Fruit fly (Drosophila melanogaster) whole organism, embryonic: ENCODE data around the gene Nph.

Source experiments
- Atf-2 ChIP-seq: fragments of 200-800 bp; sonication (Bioruptor generic); optimal IDR thresholded peaks from 2 replicates; lab custom pipeline; 2016; ENCODE audit warnings: missing biosample characterization, missing genetic modification characterization
- Atf3 ChIP-seq: fragments of 200-800 bp; sonication (Bioruptor generic); optimal IDR thresholded peaks from 3 replicates; lab custom pipeline; 2016; ENCODE audit warnings: missing biosample characterization, missing genetic modification characterization
- CG12299 ChIP-seq: fragments of 200-800 bp; sonication (Bioruptor generic); optimal IDR thresholded peaks from 2 replicates; lab custom pipeline; 2018; ENCODE audit warnings: missing biosample characterization, mild to moderate bottlenecking, missing genetic modification characterization
- CG13123 ChIP-seq: fragments of 200-800 bp; sonication (Bioruptor generic); optimal IDR thresholded peaks from 2 replicates; lab custom pipeline; 2016; ENCODE audit warnings: missing biosample characterization, missing genetic modification characterization
- CG14710 ChIP-seq: fragments of 200-800 bp; sonication (Bioruptor generic); optimal IDR thresholded peaks from 3 replicates; lab custom pipeline; 2019; ENCODE audit warnings: missing biosample characterization, mild to moderate bottlenecking, missing genetic modification characterization, moderate library complexity
- CG1603 ChIP-seq: fragments of 200-800 bp; sonication (Bioruptor generic); optimal IDR thresholded peaks from 2 replicates; lab custom pipeline; 2019; ENCODE audit warnings: missing biosample characterization, mild to moderate bottlenecking, missing genetic modification characterization, moderate library complexity
- CG17186 ChIP-seq: fragments of 200-800 bp; sonication (Bioruptor generic); optimal IDR thresholded peaks from 3 replicates; lab custom pipeline; 2017; ENCODE audit warnings: missing biosample characterization, missing genetic modification reagents, missing genetic modification characterization
- CG17361 ChIP-seq: fragments of 200-800 bp; sonication (Bioruptor generic); IDR thresholded peaks from 3 replicates; pipeline ENCODE4 v1.3.6; 2022; ENCODE audit warnings: missing biosample characterization, missing genetic modification characterization
- CG1792 ChIP-seq: fragments of 200-800 bp; sonication (Bioruptor generic); optimal IDR thresholded peaks from 2 replicates; lab custom pipeline; 2016; ENCODE audit warnings: missing biosample characterization, missing genetic modification characterization
- CG18764 ChIP-seq: fragments of 200-800 bp; sonication (Bioruptor generic); optimal IDR thresholded peaks from 3 replicates; lab custom pipeline; 2016; ENCODE audit warnings: missing biosample characterization, missing genetic modification characterization
- CG32767 ChIP-seq: fragments of 200-800 bp; sonication (Bioruptor generic); IDR thresholded peaks from 2 replicates; pipeline ENCODE4 v1.3.6; 2022; ENCODE audit warnings: missing biosample characterization, missing genetic modification characterization
- CG3281 ChIP-seq: fragments of 200-800 bp; sonication (Bioruptor generic); optimal IDR thresholded peaks from 3 replicates; lab custom pipeline; 2017; ENCODE audit warnings: missing biosample characterization, mild to moderate bottlenecking, missing genetic modification characterization
- CG34224 ChIP-seq: fragments of 200-800 bp; sonication (Bioruptor generic); IDR thresholded peaks from 3 replicates; pipeline ENCODE4 v1.3.6; 2022; ENCODE audit warnings: missing biosample characterization, missing genetic modification characterization; ENCODE audit not compliant: partially characterized antibody
- CG4282 ChIP-seq: fragments of 200-800 bp; sonication (Bioruptor generic); optimal IDR thresholded peaks from 2 replicates; lab custom pipeline; 2016; ENCODE audit warnings: missing biosample characterization, missing genetic modification characterization
- CG4360 ChIP-seq: fragments of 200-800 bp; sonication (Bioruptor generic); IDR thresholded peaks from 2 replicates; pipeline ENCODE4 v1.3.6; 2022; ENCODE audit warnings: missing biosample characterization, missing genetic modification characterization
- CG5245 ChIP-seq: fragments of 200-800 bp; sonication (Bioruptor generic); optimal IDR thresholded peaks from 3 replicates; lab custom pipeline; 2016; ENCODE audit warnings: missing biosample characterization, missing genetic modification characterization
- CG7745 ChIP-seq: fragments of 200-800 bp; sonication (Bioruptor generic); optimal IDR thresholded peaks from 2 replicates; lab custom pipeline; 2018; ENCODE audit warnings: missing biosample characterization, mild to moderate bottlenecking, missing genetic modification characterization, moderate library complexity
- CG7987 ChIP-seq: fragments of 200-800 bp; sonication (Bioruptor generic); optimal IDR thresholded peaks from 2 replicates; lab custom pipeline; 2018; ENCODE audit warnings: missing biosample characterization, mild to moderate bottlenecking, missing genetic modification characterization, moderate library complexity
- CG9215 ChIP-seq: fragments of 200-800 bp; sonication (Bioruptor generic); IDR thresholded peaks from 2 replicates; pipeline ENCODE4 v1.3.6; 2022; ENCODE audit warnings: missing biosample characterization, missing genetic modification characterization
- CrebB ChIP-seq: fragments of 200-800 bp; sonication (Bioruptor generic); optimal IDR thresholded peaks from 3 replicates; lab custom pipeline; 2018; ENCODE audit warnings: missing biosample characterization, mild to moderate bottlenecking, missing genetic modification characterization
- Dek ChIP-seq: fragments of 200-800 bp; sonication (Bioruptor generic); optimal IDR thresholded peaks from 3 replicates; lab custom pipeline; 2019; ENCODE audit warnings: missing biosample characterization, mild to moderate bottlenecking, missing genetic modification characterization, moderate library complexity
- Dfd ChIP-seq, 2 experiments: fragments of >200 bp; optimal IDR thresholded peaks; 2 replicates each; lab custom pipeline; 2017; ENCODE audit warnings: missing biosample characterization in 2 of 2, missing genetic modification characterization in 2 of 2
- Dip2 ChIP-seq: fragments of 200-800 bp; sonication (Bioruptor generic); IDR thresholded peaks from 2 replicates; pipeline ENCODE4 v1.3.6; 2022; ENCODE audit warnings: missing biosample characterization, missing genetic modification characterization
- Doc2 ChIP-seq: fragments of 200-800 bp; sonication (Bioruptor generic); IDR thresholded peaks from 2 replicates; pipeline ENCODE4 v1.3.6; 2022; ENCODE audit warnings: missing biosample characterization, missing genetic modification characterization
- HHEX ChIP-seq: fragments of 200-800 bp; sonication (Bioruptor generic); optimal IDR thresholded peaks from 3 replicates; lab custom pipeline; 2017; ENCODE audit warnings: missing biosample characterization, mild to moderate bottlenecking, missing genetic modification characterization, missing genetic modification reagents
- Hey ChIP-seq: fragments of 200-800 bp; sonication (Bioruptor generic); optimal IDR thresholded peaks from 3 replicates; lab custom pipeline; 2018; ENCODE audit warnings: missing biosample characterization, mild to moderate bottlenecking, missing genetic modification characterization
- Hmr ChIP-seq: fragments of 200-800 bp; sonication (Bioruptor generic); optimal IDR thresholded peaks from 3 replicates; lab custom pipeline; 2017; ENCODE audit warnings: mild to moderate bottlenecking, missing biosample characterization, missing genetic modification reagents, missing genetic modification characterization
- Kr ChIP-seq: fragments of 200-800 bp; sonication (Bioruptor generic); optimal IDR thresholded peaks from 2 replicates; lab custom pipeline; 2017; ENCODE audit warnings: missing biosample characterization, mild to moderate bottlenecking, missing genetic modification characterization
- Nf-YB ChIP-seq: fragments of 200-800 bp; sonication (Bioruptor generic); optimal IDR thresholded peaks from 3 replicates; lab custom pipeline; 2019; ENCODE audit warnings: missing biosample characterization, mild to moderate bottlenecking, missing genetic modification characterization, moderate library complexity
- Spps ChIP-seq: fragments of 200-800 bp; sonication (Bioruptor generic); optimal IDR thresholded peaks from 2 replicates; lab custom pipeline; 2018; ENCODE audit warnings: missing biosample characterization, mild to moderate bottlenecking, missing genetic modification characterization
- Vsx1 ChIP-seq: fragments of 200-800 bp; sonication (Bioruptor generic); optimal IDR thresholded peaks from 2 replicates; lab custom pipeline; 2017; ENCODE audit warnings: missing biosample characterization, mild to moderate bottlenecking, missing genetic modification characterization, missing genetic modification reagents
- YL-1 ChIP-seq: fragments of 200-800 bp; sonication (Bioruptor generic); optimal IDR thresholded peaks from 3 replicates; lab custom pipeline; 2017; ENCODE audit warnings: missing biosample characterization, mild to moderate bottlenecking, missing genetic modification characterization
- en ChIP-seq: fragments of 200-800 bp; sonication (Bioruptor generic); optimal IDR thresholded peaks from 2 replicates; lab custom pipeline; 2016; ENCODE audit warnings: missing biosample characterization, missing genetic modification characterization
- fd102C ChIP-seq: fragments of 200-800 bp; sonication (Bioruptor generic); optimal IDR thresholded peaks from 2 replicates; lab custom pipeline; 2018; ENCODE audit warnings: missing biosample characterization, mild to moderate bottlenecking, missing genetic modification characterization, moderate library complexity
- gsb ChIP-seq: fragments of 200-800 bp; sonication (Bioruptor generic); IDR thresholded peaks from 2 replicates; pipeline ENCODE4 v1.3.6; 2022; ENCODE audit warnings: missing biosample characterization, missing genetic modification characterization
- her ChIP-seq: fragments of 200-800 bp; sonication (Bioruptor generic); optimal IDR thresholded peaks from 2 replicates; lab custom pipeline; 2016; ENCODE audit warnings: missing biosample characterization, missing genetic modification characterization
- jumu ChIP-seq: fragments of 200-800 bp; sonication (Bioruptor generic); optimal IDR thresholded peaks from 3 replicates; lab custom pipeline; 2016; ENCODE audit warnings: missing biosample characterization, missing genetic modification characterization
- lola ChIP-seq, 3 experiments: fragments of >200 bp in 2 of 3; fragments of 200-800 bp in 1 of 3; sonication (Bioruptor generic) in 1 of 3; optimal IDR thresholded peaks; 2 replicates each; lab custom pipeline; 2017 to 2019; ENCODE audit warnings: missing biosample characterization in 3 of 3, missing genetic modification characterization in 3 of 3, mild to moderate bottlenecking in 1 of 3, moderate library complexity in 1 of 3
- luna ChIP-seq: fragments of 200-800 bp; sonication (Bioruptor generic); optimal IDR thresholded peaks from 2 replicates; lab custom pipeline; 2016; ENCODE audit warnings: missing biosample characterization, missing genetic modification characterization
- maf-S ChIP-seq: fragments of 200-800 bp; sonication (Bioruptor generic); optimal IDR thresholded peaks from 2 replicates; lab custom pipeline; 2016; ENCODE audit warnings: missing biosample characterization, missing genetic modification characterization
- otp ChIP-seq: fragments of 200-800 bp; sonication (Bioruptor generic); IDR thresholded peaks from 3 replicates; pipeline ENCODE4, ENCODE4 v1.3.6; 2022; ENCODE audit warnings: missing biosample characterization, missing genetic modification characterization
- pros ChIP-seq: fragments of 200-800 bp; sonication (Bioruptor generic); optimal IDR thresholded peaks from 3 replicates; lab custom pipeline; 2019; ENCODE audit warnings: missing biosample characterization, mild to moderate bottlenecking, missing genetic modification characterization, moderate library complexity
- row ChIP-seq: fragments of 200-800 bp; sonication (Bioruptor generic); IDR thresholded peaks from 3 replicates; pipeline ENCODE4 v1.3.6; 2022; ENCODE audit warnings: missing biosample characterization, missing genetic modification characterization
- scrt ChIP-seq: fragments of 200-800 bp; sonication (Bioruptor generic); optimal IDR thresholded peaks from 2 replicates; lab custom pipeline; 2018; ENCODE audit warnings: missing biosample characterization, mild to moderate bottlenecking, missing genetic modification characterization, moderate library complexity
- sens ChIP-seq: fragments of 200-800 bp; sonication (Bioruptor generic); peaks from one replicate; lab custom pipeline; 2016; ENCODE audit warnings: missing biosample characterization, missing genetic modification characterization
- stc ChIP-seq: fragments of 200-800 bp; sonication (Bioruptor generic); IDR thresholded peaks from 2 replicates; pipeline ENCODE4 v1.3.6; 2022; ENCODE audit warnings: missing biosample characterization, missing genetic modification characterization
- tgo ChIP-seq: fragments of 200-800 bp; sonication (Bioruptor generic); IDR thresholded peaks from 3 replicates; pipeline ENCODE4 v1.3.6; 2022; ENCODE audit warnings: missing biosample characterization, missing genetic modification characterization
- tna ChIP-seq: fragments of 200-800 bp; sonication (Bioruptor generic); IDR thresholded peaks from 2 replicates; pipeline ENCODE4 v1.3.6; 2022; ENCODE audit warnings: missing biosample characterization, missing genetic modification characterization; ENCODE audit not compliant: partially characterized antibody

Gene Nph

DNA sequence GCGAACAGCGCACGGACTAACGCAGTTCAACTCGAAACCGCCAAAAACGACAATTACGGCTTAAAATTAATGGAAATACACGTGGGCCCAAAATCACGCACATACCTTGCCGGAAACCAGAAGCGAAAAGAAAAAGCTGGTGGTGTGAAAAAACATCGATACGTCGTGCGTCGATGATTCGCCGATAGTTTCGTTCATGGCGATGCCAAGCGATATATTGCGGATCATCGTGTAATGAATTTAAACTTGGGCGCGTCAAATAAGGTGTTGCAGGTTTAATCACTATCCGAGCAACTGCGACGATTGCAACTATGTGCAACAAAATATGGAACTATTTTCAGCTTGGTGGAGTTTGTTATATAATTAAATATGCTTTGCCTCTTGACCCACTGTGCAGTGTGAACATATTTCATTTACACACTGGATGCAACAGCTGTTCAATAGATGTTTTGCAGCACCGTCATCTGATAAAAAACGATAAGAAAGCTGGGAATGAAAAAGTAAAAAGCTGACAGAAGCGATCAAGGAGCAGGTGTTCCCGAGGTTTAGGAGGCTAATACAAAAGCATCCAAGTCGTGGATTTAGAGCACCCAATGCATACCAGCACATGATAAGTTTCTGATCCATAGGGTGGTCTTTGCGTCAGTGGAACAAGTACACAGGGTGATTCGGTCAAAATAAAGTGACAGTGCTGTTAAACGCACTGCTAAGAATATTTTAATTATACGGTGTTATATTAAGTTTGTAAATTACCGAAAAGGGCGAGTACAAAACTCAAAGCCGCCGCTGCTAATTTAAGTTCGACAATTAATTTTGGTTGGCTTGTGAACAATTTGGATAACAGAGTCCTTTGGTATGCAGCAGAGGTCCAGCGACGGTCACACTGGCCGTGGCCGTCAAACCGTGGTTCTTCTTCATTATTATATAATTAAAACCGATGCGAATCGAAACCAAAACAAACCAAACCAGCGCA lies 41.7 kb upstream of the Nph start, which contains the start of the genes RpL32 and CG7943 (continued):
- TF ChIP-seq maf-S (peak; percentile 92), CG9215 (GFP tag; lab: Robert Waterston, UW) (peak; percentile 92), CG7987 (GFP tag; lab: Kevin White, UChicago) (peak; percentile 98), pros (GFP tag; lab: Kevin White, UChicago) (peak; percentile 54), Hey (peak; percentile 89), YL-1 (peak; percentile 96), CrebB (tag; lab: Kevin White, UChicago) (peak; percentile 87), Atf3 (peak; percentile 89), CG4282 (GFP tag; lab: Kevin White, UChicago) (peak; percentile 94), en (GFP tag; lab: Kevin White, UChicago) (peak; percentile 90), Doc2 (GFP tag; lab: Robert Waterston, UW) (peak; percentile 89), CG17186 (GFP tag; lab: Kevin White, UChicago) (peak; percentile 99), jumu (peak; percentile 97), CG18764 (GFP tag; lab: Kevin White, UChicago) (peak; percentile 94), her (GFP tag; lab: Kevin White, UChicago) (peak; percentile 94), Kr (GFP tag; lab: Kevin White, UChicago) (peak; percentile 20), otp (GFP tag; lab: Robert Waterston, UW) (peak; percentile 91; the same call in 2 of the 3 replicates), lola (GFP tag; optimal IDR thresholded peaks at IDR 0.05; lab: Kevin White, UChicago) (peak in 1 of 3 experiments; percentile 70), Vsx1 (GFP tag; lab: Kevin White, UChicago) (peak; percentile 89), CG13123 (GFP tag; lab: Kevin White, UChicago) (peak; percentile 83), Hmr (peak; percentile 96), Atf-2 (GFP tag; lab: Kevin White, UChicago) (peak; percentile 80), row (GFP tag; lab: Robert Waterston, UW) (peak; percentile 96), luna (peak; percentile 96), fd102C (peak; percentile 81), HHEX (GFP tag; lab: Kevin White, UChicago) (peak; percentile 95), CG1603 (peak; percentile 96), Dfd (GFP tag; optimal IDR thresholded peaks at IDR 0.05; lab: Kevin White, UChicago) (no peak), CG5245 (GFP tag; lab: Kevin White, UChicago) (peak; percentile 92), CG4360 (peak; percentile 67), Spps (tag; lab: Kevin White, UChicago) (peak; percentile 77), CG17361 (peak; percentile 96), CG32767 (GFP tag; lab: Robert Waterston, UW) (peak; percentile 85), stc (GFP tag; lab: Robert Waterston, UW) (peak; percentile 95), CG14710 (tag; lab: Kevin White, UChicago) (peak; percentile 96), CG7745 (tag; lab: Kevin White, UChicago) (no peak), Dek (peak; percentile 90), tgo (GFP tag; lab: Robert Waterston, UW) (peak; percentile 93), tna (GFP tag; lab: Robert Waterston, UW) (peak; percentile 100), Dip2 (GFP tag; lab: Robert Waterston, UW) (peak; percentile 69), Nf-YB (GFP tag; lab: Kevin White, UChicago) (peak; percentile 62), sens (peak; percentile 97), CG1792 (GFP tag; lab: Kevin White, UChicago) (peak; percentile 91), CG12299 (tag; lab: Kevin White, UChicago) (peak; percentile 84), CG34224 (GFP tag; lab: Robert Waterston, UW) (peak; percentile 100), scrt (peak; percentile 87), CG3281 (peak; percentile 95), gsb (peak; percentile 92)
